Worm (Caenorhabditis elegans) whole organism, L2 larva: ENCODE results near the gene abu-11.

Source experiments
- C34F6.9 ChIP-seq: fragments of 150-350 bp; optimal IDR thresholded peaks from 2 replicates; lab custom pipeline; 2014; ENCODE audit warnings: missing biosample characterization, missing genetic modification characterization
- F13H6.1 ChIP-seq: sonication (generic microtip); optimal IDR thresholded peaks from 2 replicates; lab custom pipeline; 2016; ENCODE audit warnings: missing genetic modification characterization, missing compliant biosample characterization
- Y55F3AM.14 ChIP-seq: fragments of 200-800 bp; sonication (Bioruptor generic); optimal IDR thresholded peaks from 2 replicates; lab custom pipeline; 2018; ENCODE audit warnings: mild to moderate bottlenecking, missing genetic modification characterization, missing compliant biosample characterization
- ZK546.5 ChIP-seq: sonication (generic microtip); optimal IDR thresholded peaks from 2 replicates; lab custom pipeline; 2017; ENCODE audit warnings: missing biosample characterization, missing genetic modification characterization
- alr-1 ChIP-seq: fragments of 150-350 bp; optimal IDR thresholded peaks from 2 replicates; lab custom pipeline; 2014; ENCODE audit warnings: missing biosample characterization, missing genetic modification characterization
- aly-2 ChIP-seq: fragments of 150-350 bp; optimal IDR thresholded peaks from 2 replicates; lab custom pipeline; 2014; ENCODE audit warnings: missing biosample characterization, missing genetic modification characterization
- ama-1 ChIP-seq: fragments of 150-350 bp; optimal IDR thresholded peaks from 2 replicates; lab custom pipeline; 2018; ENCODE audit warnings: inconsistent platforms
- blmp-1 ChIP-seq: sonication (generic microtip); optimal IDR thresholded peaks from 2 replicates; lab custom pipeline; 2017; ENCODE audit warnings: missing genetic modification characterization, mild to moderate bottlenecking, missing compliant biosample characterization, antibody characterized with exemption, moderate library complexity; ENCODE audit not compliant: insufficient read depth
- ceh-16 ChIP-seq: fragments of 150-350 bp; optimal IDR thresholded peaks from 2 replicates; lab custom pipeline; 2014; ENCODE audit warnings: missing biosample characterization, missing genetic modification characterization
- ceh-82 ChIP-seq: fragments of 150-350 bp; optimal IDR thresholded peaks from 2 replicates; lab custom pipeline; 2014; ENCODE audit warnings: missing biosample characterization, missing genetic modification characterization
- dmd-4 ChIP-seq: sonication (generic microtip); optimal IDR thresholded peaks from 2 replicates; lab custom pipeline; 2017; ENCODE audit warnings: missing biosample characterization, missing genetic modification characterization
- elt-1 ChIP-seq: fragments of 150-350 bp; optimal IDR thresholded peaks from 2 replicates; lab custom pipeline; 2014; ENCODE audit warnings: missing biosample characterization, missing genetic modification characterization
- elt-3 ChIP-seq: sonication (generic microtip); optimal IDR thresholded peaks from 2 replicates; lab custom pipeline; 2017; ENCODE audit warnings: missing biosample characterization, missing genetic modification characterization
- gmeb-1 ChIP-seq: fragments of 150-350 bp; optimal IDR thresholded peaks from 2 replicates; lab custom pipeline; 2014; ENCODE audit warnings: missing biosample characterization, missing genetic modification characterization
- lin-11 ChIP-seq: fragments of 150-350 bp; sonication (generic microtip); optimal IDR thresholded peaks from 2 replicates; lab custom pipeline; 2014; ENCODE audit warnings: missing biosample characterization, missing genetic modification characterization, inconsistent platforms, mixed read lengths
- lin-13 ChIP-seq: fragments of 150-350 bp; optimal IDR thresholded peaks from 2 replicates; lab custom pipeline; 2014; ENCODE audit warnings: missing biosample characterization, missing genetic modification reagents, missing genetic modification characterization
- lin-39 ChIP-seq: fragments of 150-350 bp; optimal IDR thresholded peaks from 2 replicates; lab custom pipeline; 2014; ENCODE audit warnings: missing biosample characterization, missing genetic modification reagents, missing genetic modification characterization
- lsy-2 ChIP-seq, 2 experiments: fragments of 150-350 bp in 1 of 2; sonication (generic microtip) in 1 of 2; optimal IDR thresholded peaks; 2 replicates each; lab custom pipeline; 2014 to 2017; ENCODE audit warnings: missing biosample characterization in 2 of 2, missing genetic modification characterization in 2 of 2
- mab-5 ChIP-seq: fragments of 150-350 bp; optimal IDR thresholded peaks from 2 replicates; lab custom pipeline; 2014; ENCODE audit warnings: missing biosample characterization, missing genetic modification characterization
- mdl-1 ChIP-seq, 2 experiments: fragments of 150-350 bp in 1 of 2; sonication (generic microtip) in 1 of 2; optimal IDR thresholded peaks; 2 replicates each; lab custom pipeline; 2017; ENCODE audit warnings: missing biosample characterization in 2 of 2, missing genetic modification characterization in 2 of 2
- nhr-10 ChIP-seq: sonication (generic microtip); optimal IDR thresholded peaks from 2 replicates; lab custom pipeline; 2017; ENCODE audit warnings: missing biosample characterization, missing genetic modification characterization
- nhr-11 ChIP-seq: fragments of 150-350 bp; optimal IDR thresholded peaks from 2 replicates; lab custom pipeline; 2014; ENCODE audit warnings: missing biosample characterization, missing genetic modification characterization
- nhr-12 ChIP-seq: fragments of 150-350 bp; optimal IDR thresholded peaks from 2 replicates; lab custom pipeline; 2014; ENCODE audit warnings: missing biosample characterization, missing genetic modification characterization
- nhr-129 ChIP-seq: fragments of 150-350 bp; optimal IDR thresholded peaks from 2 replicates; lab custom pipeline; 2014; ENCODE audit warnings: missing biosample characterization, missing genetic modification characterization
- nhr-21 ChIP-seq: fragments of 150-350 bp; optimal IDR thresholded peaks from 2 replicates; lab custom pipeline; 2014; ENCODE audit warnings: missing biosample characterization, missing genetic modification characterization
- nhr-237 ChIP-seq: fragments of 150-350 bp; optimal IDR thresholded peaks from 2 replicates; lab custom pipeline; 2014; ENCODE audit warnings: missing biosample characterization, missing genetic modification characterization
- nhr-6 ChIP-seq: fragments of 150-350 bp; optimal IDR thresholded peaks from 2 replicates; lab custom pipeline; 2014; ENCODE audit warnings: missing biosample characterization, missing genetic modification characterization
- peb-1 ChIP-seq: fragments of 150-350 bp; optimal IDR thresholded peaks from 2 replicates; lab custom pipeline; 2014; ENCODE audit warnings: missing biosample characterization, missing genetic modification characterization
- sma-3 ChIP-seq: sonication (generic microtip); optimal IDR thresholded peaks from 2 replicates; lab custom pipeline; 2016; ENCODE audit warnings: missing genetic modification reagents, missing genetic modification characterization, missing compliant biosample characterization
- sma-9 ChIP-seq, 2 experiments: fragments of 150-350 bp in 1 of 2; sonication (generic microtip) in 1 of 2; optimal IDR thresholded peaks; 2 replicates each; lab custom pipeline; 2014 to 2016; ENCODE audit warnings: missing genetic modification characterization in 2 of 2, mild to moderate bottlenecking in 1 of 2, missing biosample characterization in 1 of 2, missing compliant biosample characterization in 1 of 2, missing genetic modification reagents in 1 of 2, moderate library complexity in 1 of 2
- snpc-4 ChIP-seq: fragments of 150-350 bp; optimal IDR thresholded peaks from 2 replicates; lab custom pipeline; 2014; ENCODE audit warnings: missing biosample characterization, missing genetic modification characterization
- unc-39 ChIP-seq: fragments of 150-350 bp; optimal IDR thresholded peaks from 2 replicates; lab custom pipeline; 2014; ENCODE audit warnings: missing biosample characterization, missing genetic modification characterization
- unc-62 ChIP-seq: fragments of 150-350 bp; optimal IDR thresholded peaks from 2 replicates; lab custom pipeline; 2014; ENCODE audit warnings: missing biosample characterization, missing genetic modification reagents, missing genetic modification characterization
- zag-1 ChIP-seq: fragments of 150-350 bp; optimal IDR thresholded peaks from 2 replicates; lab custom pipeline; 2014; ENCODE audit warnings: missing biosample characterization, missing genetic modification characterization
- ztf-11 ChIP-seq: sonication (generic microtip); optimal IDR thresholded peaks from 2 replicates; lab custom pipeline; 2017; ENCODE audit warnings: missing biosample characterization, missing genetic modification characterization
- ztf-4 ChIP-seq: fragments of 150-350 bp; optimal IDR thresholded peaks from 2 replicates; lab custom pipeline; 2014; ENCODE audit warnings: missing biosample characterization, missing genetic modification characterization

abu-11 gene

DNA sequence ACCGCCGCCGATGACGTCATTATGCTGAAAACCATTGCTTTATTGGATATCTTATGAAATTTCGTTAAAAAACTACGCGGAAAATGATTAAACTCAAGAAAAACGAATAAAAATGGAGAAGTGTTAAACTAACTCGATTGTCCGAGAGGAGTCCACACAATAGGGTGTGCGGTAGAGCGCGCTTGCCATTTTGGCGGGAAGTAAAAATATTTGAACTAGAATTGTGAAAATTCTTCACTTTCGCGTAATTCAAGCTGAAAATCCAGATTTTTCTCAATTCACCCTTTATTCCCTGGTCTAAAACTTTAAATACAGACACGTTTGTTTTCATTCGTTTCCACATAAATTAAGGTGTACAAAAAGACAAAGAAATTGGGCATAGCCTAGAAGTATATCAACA, 22.2 kb upstream of the abu-11 start, which contains the start of gene F48A11.4 (continued):
- TF ChIP-seq alr-1 (tag; lab: Kevin White, UChicago) (no peak), elt-1 (tag; lab: Kevin White, UChicago) (no peak), nhr-6 (tag; lab: Kevin White, UChicago) (peak; percentile 93), dmd-4 (tag; lab: Kevin White, UChicago) (peak; percentile 39), unc-62 (GFP tag; lab: Kevin White, UChicago) (no peak), F13H6.1 (tag; lab: Kevin White, UChicago) (peak; percentile 93), peb-1 (no peak), ztf-11 (no peak), nhr-237 (tag; lab: Kevin White, UChicago) (peak; percentile 64), lsy-2 (tag; optimal IDR thresholded peaks at IDR 0.05; lab: Kevin White, UChicago) (peak; percentile 90 to 95), nhr-12 (tag; lab: Kevin White, UChicago) (no peak), gmeb-1 (peak; percentile 100), sma-3 (GFP tag; lab: Kevin White, UChicago) (peak; percentile 96), snpc-4 (peak; percentile 84), zag-1 (tag; lab: Kevin White, UChicago) (peak; percentile 61), mdl-1 (tag; optimal IDR thresholded peaks at IDR 0.05; lab: Kevin White, UChicago) (peak; percentile 17 to 27)

DNA sequence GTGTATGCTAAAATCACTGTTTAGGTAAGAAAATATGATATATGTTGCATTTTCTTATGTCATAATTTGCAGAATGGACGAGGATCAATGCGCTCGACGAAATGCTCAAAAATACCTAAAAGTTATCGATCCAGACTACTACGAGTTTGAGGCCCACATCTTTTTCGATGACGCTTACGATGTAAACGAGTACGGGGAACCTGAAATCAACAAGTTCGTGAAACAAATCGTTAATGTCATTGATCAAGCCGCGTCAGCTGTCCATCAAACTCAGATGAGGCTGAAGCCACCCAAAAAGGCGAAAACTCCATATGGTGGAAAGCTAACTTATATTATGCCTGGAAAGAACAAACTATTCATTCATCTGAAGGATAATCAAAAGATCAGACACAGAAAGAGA, 13.7 kb upstream of the abu-11 start:
- TF ChIP-seq Y55F3AM.14 (GFP tag; lab: Kevin White, UChicago) (no peak), nhr-11 (tag; lab: Kevin White, UChicago) (no peak), dmd-4 (tag; lab: Kevin White, UChicago) (no peak), ceh-16 (no peak), lin-11 (tag; lab: Kevin White, UChicago) (no peak), ZK546.5 (tag; lab: Kevin White, UChicago) (no peak), peb-1 (no peak), lsy-2 (tag; optimal IDR thresholded peaks at IDR 0.05; lab: Kevin White, UChicago) (no peak), ceh-82 (no peak), F13H6.1 (tag; lab: Kevin White, UChicago) (no peak)

DNA sequence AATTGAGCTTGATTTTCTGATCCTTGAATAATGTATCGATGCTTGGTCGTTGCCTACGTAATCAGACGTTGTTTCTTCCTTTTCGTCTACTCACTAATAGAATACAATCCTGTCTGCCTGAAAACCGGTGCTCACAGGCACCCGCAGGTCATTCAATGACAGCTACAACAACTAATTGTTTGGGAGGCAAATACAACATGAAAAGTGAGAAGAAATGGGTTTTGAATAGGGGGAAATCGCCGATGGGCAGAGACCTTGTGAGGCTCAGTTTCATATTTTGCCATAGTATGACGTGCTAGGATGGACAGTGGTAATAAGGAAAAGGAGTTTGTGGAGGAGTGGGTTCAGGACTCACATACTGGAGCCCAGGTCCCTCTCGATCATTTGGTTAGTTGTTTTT, 2.3 kb upstream of the abu-11 start, which contains the start of gene chs-2:
TSS of gene chs-2 (plus strand) at position 301 of the 400 bp plus-strand sequence.
- TF ChIP-seq mdl-1 (tag; optimal IDR thresholded peaks at IDR 0.05; lab: Kevin White, UChicago) (no peak), lin-39 (no peak), lin-13 (GFP tag; lab: Kevin White, UChicago) (no peak)

DNA sequence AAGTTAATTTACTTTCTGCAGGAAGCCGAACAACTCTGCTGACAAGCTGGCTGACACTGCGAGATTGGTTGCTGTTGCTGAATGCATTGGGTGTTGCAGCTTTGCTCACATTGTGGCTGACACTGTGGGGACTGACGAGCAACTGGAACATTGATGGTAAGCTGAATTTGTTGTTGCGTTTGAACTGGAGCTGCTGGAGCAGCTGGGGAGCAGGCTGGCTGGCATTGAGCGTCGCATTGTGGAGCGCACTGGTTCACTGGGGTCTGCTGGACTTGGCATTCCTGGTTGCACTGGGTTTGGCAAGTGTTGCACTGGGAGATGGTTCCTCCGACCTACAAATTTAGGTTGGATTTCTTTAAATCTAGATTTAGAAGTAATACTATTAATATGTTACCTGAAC, 1.8 kb downstream of the abu-11 start:
- TF ChIP-seq unc-39 (tag; lab: Kevin White, UChicago) = no peak
- no peak for TF ChIP-seq elt-3
- no peak for TF ChIP-seq nhr-11 (tag; lab: Kevin White, UChicago)
- TF ChIP-seq nhr-21 (tag; lab: Kevin White, UChicago) = no peak
- TF ChIP-seq sma-9 (GFP tag; optimal IDR thresholded peaks at IDR 0.05; lab: Kevin White, UChicago) = no peak
- no peak for TF ChIP-seq sma-9 (tag; optimal IDR thresholded peaks at IDR 0.05; lab: Kevin White, UChicago)
- TF ChIP-seq ZK546.5 (tag; lab: Kevin White, UChicago) = no peak
- no peak for TF ChIP-seq lin-13 (GFP tag; lab: Kevin White, UChicago)
- TF ChIP-seq ztf-4 (tag; lab: Kevin White, UChicago) = no peak
- no peak for TF ChIP-seq C34F6.9 (tag; lab: Kevin White, UChicago)
- no peak for TF ChIP-seq ama-1
- TF ChIP-seq nhr-10 (tag; lab: Kevin White, UChicago) = no peak
- TF ChIP-seq mdl-1 (tag; optimal IDR thresholded peaks at IDR 0.05; lab: Kevin White, UChicago) = no peak
- no peak for TF ChIP-seq unc-62 (GFP tag; lab: Kevin White, UChicago)
- TF ChIP-seq nhr-129 (tag; lab: Kevin White, UChicago) = no peak
- no peak for TF ChIP-seq Y55F3AM.14 (GFP tag; lab: Kevin White, UChicago)
- no peak for TF ChIP-seq ztf-11
- TF ChIP-seq zag-1 (tag; lab: Kevin White, UChicago) = no peak

DNA sequence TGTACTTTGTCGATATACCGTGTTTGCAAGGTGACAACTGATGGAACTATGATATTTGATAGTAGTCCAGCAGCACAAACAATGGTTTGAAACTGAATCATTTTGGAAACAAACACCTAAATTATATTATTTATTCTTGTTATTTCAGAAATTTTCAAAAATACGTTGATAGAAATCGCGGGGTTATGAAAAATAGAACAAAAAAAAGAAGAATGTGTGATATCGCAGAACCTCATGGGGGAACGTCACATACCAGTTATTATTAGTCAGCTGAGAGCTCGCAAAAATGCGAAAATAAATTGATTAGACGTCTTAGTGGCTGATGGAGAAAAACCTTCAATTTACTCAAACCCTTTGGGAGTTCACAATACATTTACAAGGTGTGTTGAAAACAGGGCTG, 5.4 kb downstream of the abu-11 start, which contains the start of gene T01D1.5:
TSS of gene T01D1.5 (minus strand) at position 101 of the 400 bp plus-strand sequence.
- no peak for TF ChIP-seq nhr-10 (tag; lab: Kevin White, UChicago)
- TF ChIP-seq lin-13 (GFP tag; lab: Kevin White, UChicago) = no peak
- no peak for TF ChIP-seq ama-1
- TF ChIP-seq mab-5 (tag; lab: Kevin White, UChicago) = no peak
- TF ChIP-seq aly-2 (tag; lab: Kevin White, UChicago) = no peak
- TF ChIP-seq blmp-1 (tag; lab: Kevin White, UChicago) = no peak
